Worm (Caenorhabditis elegans) whole organism, midembryonic: ENCODE measurements around the gene unc-42.
A peak's percentile ranks its signal among the peaks of the same experiment; 100 is the strongest.

Source experiments
- T22C8.4 ChIP-seq: fragments of 200-800 bp; sonication (Bioruptor generic); IDR thresholded peaks from 2 replicates; pipeline ENCODE4 v1.3.6; 2022; ENCODE audit warnings: missing genetic modification characterization, missing compliant biosample characterization
- cog-1 ChIP-seq: sonication (generic microtip); optimal IDR thresholded peaks from 2 replicates; lab custom pipeline; 2016; ENCODE audit warnings: missing genetic modification characterization, missing compliant biosample characterization
- flt-1 ChIP-seq: fragments of 200-800 bp; sonication (Bioruptor generic); IDR thresholded peaks from 2 replicates; pipeline ENCODE4 v1.3.6; 2022; ENCODE audit warnings: missing genetic modification characterization, missing compliant biosample characterization
- klf-2 ChIP-seq: fragments of 200-800 bp; sonication (Bioruptor generic); conservative IDR thresholded peaks from 2 replicates; pipeline ENCODE4 v1.3.6; 2022; ENCODE audit warnings: missing genetic modification reagents, missing genetic modification characterization, missing compliant biosample characterization
- med-1 ChIP-seq: sonication (generic microtip); optimal IDR thresholded peaks from 2 replicates; lab custom pipeline; 2017; ENCODE audit warnings: missing genetic modification characterization, mild to moderate bottlenecking, missing compliant biosample characterization, antibody characterized with exemption, missing genetic modification reagents; ENCODE audit not compliant: insufficient read depth
- ref-1 ChIP-seq: fragments of 200-800 bp; sonication (Bioruptor generic); conservative IDR thresholded peaks from 2 replicates; pipeline ENCODE4 v1.3.6; 2022; ENCODE audit warnings: missing genetic modification reagents, missing genetic modification characterization, missing compliant biosample characterization
- tab-1 ChIP-seq: fragments of 200-800 bp; sonication (Bioruptor generic); IDR thresholded peaks from 2 replicates; pipeline ENCODE4 v1.3.6; 2022; ENCODE audit warnings: missing genetic modification characterization, missing compliant biosample characterization
- ztf-23 ChIP-seq: fragments of 200-800 bp; sonication (Bioruptor generic); IDR thresholded peaks from 2 replicates; pipeline ENCODE4 v1.3.6; 2022; ENCODE audit warnings: missing genetic modification reagents, missing genetic modification characterization, missing compliant biosample characterization
- ztf-29 ChIP-seq: fragments of 200-800 bp; sonication (Bioruptor generic); IDR thresholded peaks from 2 replicates; pipeline ENCODE4 v1.3.6; 2022; ENCODE audit warnings: missing genetic modification reagents, missing genetic modification characterization, missing compliant biosample characterization

DNA sequence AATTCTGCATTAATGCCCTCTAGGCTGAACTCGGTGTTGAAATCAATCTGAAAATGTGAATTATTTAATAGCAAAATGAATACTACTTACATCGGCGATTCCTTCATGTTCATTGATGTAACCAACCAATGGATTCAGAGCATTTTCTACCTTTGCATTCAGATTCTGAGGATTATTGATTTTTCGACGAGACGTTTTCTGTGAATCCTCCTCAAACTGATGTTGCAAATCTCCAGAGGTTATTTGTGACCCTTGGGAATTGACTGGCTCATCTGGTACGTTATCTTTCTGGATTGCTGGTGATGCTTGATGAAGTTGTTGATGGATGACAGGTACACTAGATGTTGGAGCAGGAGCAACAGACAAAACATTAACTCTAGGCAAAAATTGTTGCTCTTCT, 12.9 kb upstream of the unc-42 start:
- TF ChIP-seq T22C8.4 (GFP tag; lab: Robert Waterston, UW) (peak; percentile 30; the same call in 1 of the 2 replicates), ztf-23 (GFP tag; lab: Robert Waterston, UW) (no peak), ztf-29 (GFP tag; lab: Robert Waterston, UW) (no peak), flt-1 (GFP tag; lab: Robert Waterston, UW) (no peak), klf-2 (no peak), tab-1 (GFP tag; lab: Robert Waterston, UW) (no peak), med-1 (GFP tag; lab: Kevin White, UChicago) (no peak), cog-1 (tag; lab: Kevin White, UChicago) (no peak), ref-1 (GFP tag; lab: Robert Waterston, UW) (no peak)
